Worm (Caenorhabditis elegans): Measurements from ENCODE around the gene B0280.11.

DNA sequence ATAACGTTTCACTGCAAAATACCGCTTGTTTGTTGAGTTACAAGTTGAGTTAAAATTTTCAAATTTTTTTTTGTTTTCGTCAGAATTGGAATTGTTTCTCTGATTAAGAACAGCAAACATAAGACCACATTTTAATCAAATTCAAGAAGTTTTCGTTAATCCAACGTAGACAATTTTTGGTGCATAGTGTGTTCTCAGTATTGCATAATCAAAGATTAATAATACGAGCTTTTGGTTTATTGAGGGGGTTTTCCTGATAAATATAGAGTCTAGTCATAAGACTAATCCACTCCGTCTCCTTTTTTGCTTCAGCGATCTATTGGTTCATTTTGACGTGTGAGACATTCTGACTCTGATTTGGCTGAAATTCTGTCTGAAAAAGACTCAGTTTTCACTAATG lies 42.9 kb downstream of the B0280.11 start, which contains the start of gene nhr-9:
- TF ChIP-seq flt-1 (GFP tag; IDR thresholded peaks at IDR 0.05) (no peak), med-1 (GFP tag; optimal IDR thresholded peaks at IDR 0.05; ENCODE audit: insufficient read depth) (no peak)
